Worm (Caenorhabditis elegans) whole organism, L1 larva: Measurements from ENCODE around the gene Y43F8C.5.
A peak's percentile ranks its signal among the peaks of the same experiment; 100 is the strongest.

ENCODE experiments used
- C16A3.4 ChIP-seq: fragments of 150-350 bp; optimal IDR thresholded peaks from 2 replicates; lab custom pipeline; 2014; ENCODE audit warnings: missing biosample characterization, missing genetic modification characterization
- C34B4.2 ChIP-seq: sonication (generic microtip); optimal IDR thresholded peaks from 2 replicates; lab custom pipeline; 2017; ENCODE audit warnings: mild to moderate bottlenecking, missing genetic modification characterization, missing compliant biosample characterization
- F16B12.6 ChIP-seq: fragments of 150-350 bp; optimal IDR thresholded peaks from 2 replicates; lab custom pipeline; 2014; ENCODE audit warnings: missing biosample characterization, missing genetic modification characterization
- Y116A8C.19 ChIP-seq: sonication (generic microtip); optimal IDR thresholded peaks from 2 replicates; lab custom pipeline; 2016; ENCODE audit warnings: missing compliant biosample characterization, missing genetic modification characterization, borderline replicate concordance
- ceh-8 ChIP-seq: fragments of 200-800 bp; sonication (Bioruptor generic); optimal IDR thresholded peaks from 2 replicates; lab custom pipeline; 2018; ENCODE audit warnings: mild to moderate bottlenecking, missing genetic modification characterization, moderate library complexity, missing compliant biosample characterization
- ceh-88 ChIP-seq: fragments of 200-800 bp; sonication (Bioruptor generic); IDR thresholded peaks from 2 replicates; pipeline ENCODE4 v1.3.6; 2022; ENCODE audit warnings: missing genetic modification characterization, missing compliant biosample characterization
- dsc-1 ChIP-seq: sonication (generic microtip); optimal IDR thresholded peaks from 2 replicates; lab custom pipeline; 2016; ENCODE audit warnings: mild to moderate bottlenecking, missing genetic modification characterization, missing compliant biosample characterization
- efl-1 ChIP-seq, 4 experiments: fragments of 150-350 bp; optimal IDR thresholded peaks in 3 of 4; peaks in 1 of 4; 1 replicate in 1 of 4; 2 replicates in 3 of 4; lab custom pipeline; 2014; ENCODE audit warnings: missing biosample characterization in 2 of 4, missing genetic modification characterization in 2 of 4, missing genetic modification reagents in 2 of 4
- efl-3 ChIP-seq: fragments of 200-800 bp; sonication (Bioruptor generic); optimal IDR thresholded peaks from 2 replicates; lab custom pipeline; 2018; ENCODE audit warnings: mild to moderate bottlenecking, missing genetic modification characterization, missing compliant biosample characterization
- elt-3 ChIP-seq, 6 experiments: fragments of 150-350 bp in 1 of 6; sonication (generic microtip); optimal IDR thresholded peaks; 2 replicates each; lab custom pipeline; 2017 to 2018; ENCODE audit warnings: missing biosample characterization in 6 of 6, missing genetic modification characterization in 6 of 6, inconsistent platforms in 1 of 6
- fkh-8 ChIP-seq: sonication (generic microtip); optimal IDR thresholded peaks from 2 replicates; lab custom pipeline; 2016; ENCODE audit warnings: mild to moderate bottlenecking, missing genetic modification characterization, missing compliant biosample characterization
- grh-1 ChIP-seq: fragments of 200-800 bp; sonication (Bioruptor generic); IDR thresholded peaks from 2 replicates; pipeline ENCODE4 v1.3.6; 2022; ENCODE audit warnings: missing genetic modification reagents, missing genetic modification characterization, missing compliant biosample characterization
- hlh-4 ChIP-seq: sonication (generic microtip); optimal IDR thresholded peaks from 2 replicates; lab custom pipeline; 2016; ENCODE audit warnings: mild to moderate bottlenecking, missing genetic modification characterization, missing compliant biosample characterization
- irx-1 ChIP-seq: sonication (generic microtip); optimal IDR thresholded peaks from 2 replicates; lab custom pipeline; 2016; ENCODE audit warnings: missing genetic modification characterization, missing compliant biosample characterization
- isw-1 ChIP-seq: fragments of 200-800 bp; sonication (Bioruptor generic); IDR thresholded peaks from 2 replicates; pipeline ENCODE4 v1.3.6; 2022; ENCODE audit warnings: missing genetic modification characterization, missing compliant biosample characterization
- lin-13 ChIP-seq: fragments of 150-350 bp; optimal IDR thresholded peaks from 2 replicates; lab custom pipeline; 2014; ENCODE audit warnings: missing biosample characterization, missing genetic modification reagents, missing genetic modification characterization
- lin-14 ChIP-seq: fragments of 200-800 bp; sonication (Bioruptor generic); optimal IDR thresholded peaks from 2 replicates; lab custom pipeline; 2018; ENCODE audit warnings: mild to moderate bottlenecking, missing genetic modification characterization, moderate library complexity, missing compliant biosample characterization
- mab-9 ChIP-seq: fragments of 200-800 bp; sonication (Bioruptor generic); IDR thresholded peaks from 2 replicates; pipeline ENCODE4 v1.3.6; 2022; ENCODE audit warnings: missing genetic modification reagents, missing genetic modification characterization, missing compliant biosample characterization
- mef-2 ChIP-seq: fragments of 150-350 bp; optimal IDR thresholded peaks from 2 replicates; lab custom pipeline; 2014; ENCODE audit warnings: missing biosample characterization, missing genetic modification characterization
- nhr-11 ChIP-seq: fragments of 150-350 bp; optimal IDR thresholded peaks from 2 replicates; lab custom pipeline; 2014; ENCODE audit warnings: missing biosample characterization, missing genetic modification characterization
- nhr-12 ChIP-seq: sonication (generic microtip); optimal IDR thresholded peaks from 2 replicates; lab custom pipeline; 2017; ENCODE audit warnings: missing biosample characterization, missing genetic modification characterization
- nhr-19 ChIP-seq: fragments of 200-800 bp; sonication (Bioruptor generic); conservative IDR thresholded peaks from 2 replicates; pipeline ENCODE4 v1.3.6; 2022; ENCODE audit warnings: missing genetic modification characterization, missing compliant biosample characterization
- nhr-237 ChIP-seq: fragments of 150-350 bp; optimal IDR thresholded peaks from 2 replicates; lab custom pipeline; 2014; ENCODE audit warnings: missing biosample characterization, missing genetic modification characterization
- nhr-76 ChIP-seq: sonication (generic microtip); optimal IDR thresholded peaks from 2 replicates; lab custom pipeline; 2017; ENCODE audit warnings: missing biosample characterization, missing genetic modification characterization
- pax-3 ChIP-seq: fragments of 200-800 bp; sonication (Bioruptor generic); optimal IDR thresholded peaks from 2 replicates; lab custom pipeline; 2018; ENCODE audit warnings: mild to moderate bottlenecking, missing genetic modification characterization, moderate library complexity, missing compliant biosample characterization
- snu-23 ChIP-seq: sonication (generic microtip); optimal IDR thresholded peaks from 2 replicates; lab custom pipeline; 2016; ENCODE audit warnings: missing genetic modification characterization, missing compliant biosample characterization
- sox-4 ChIP-seq: sonication (generic microtip); optimal IDR thresholded peaks from 2 replicates; lab custom pipeline; 2016; ENCODE audit warnings: missing genetic modification characterization, missing compliant biosample characterization
- sptf-1 ChIP-seq: fragments of 150-350 bp; optimal IDR thresholded peaks from 2 replicates; lab custom pipeline; 2014; ENCODE audit warnings: missing biosample characterization, missing genetic modification characterization
- swsn-7 ChIP-seq: sonication (generic microtip); optimal IDR thresholded peaks from 2 replicates; lab custom pipeline; 2016; ENCODE audit warnings: missing genetic modification characterization, missing compliant biosample characterization
- tlp-1 ChIP-seq: fragments of 150-350 bp; optimal IDR thresholded peaks from 2 replicates; lab custom pipeline; 2014; ENCODE audit warnings: missing biosample characterization, missing genetic modification characterization
- unc-130 ChIP-seq: fragments of 150-350 bp; optimal IDR thresholded peaks from 2 replicates; lab custom pipeline; 2017; ENCODE audit warnings: missing biosample characterization, missing genetic modification characterization, inconsistent platforms
- unc-86 ChIP-seq: sonication (generic microtip); optimal IDR thresholded peaks from 2 replicates; lab custom pipeline; 2016; ENCODE audit warnings: missing genetic modification characterization, missing compliant biosample characterization
- xbp-1 ChIP-seq: sonication (generic microtip); optimal IDR thresholded peaks from 2 replicates; lab custom pipeline; 2016; ENCODE audit warnings: missing genetic modification characterization, missing compliant biosample characterization
- zip-4 ChIP-seq: fragments of 200-800 bp; sonication (Bioruptor generic); optimal IDR thresholded peaks from 2 replicates; lab custom pipeline; 2018; ENCODE audit warnings: mild to moderate bottlenecking, missing genetic modification characterization, moderate library complexity, missing compliant biosample characterization

Y43F8C.5 gene

ce11 chrV:19630569-19630968 lies 1.9 kb downstream of the Y43F8C.5 start:
- no peak for TF ChIP-seq zip-4 (GFP tag; lab: Kevin White, UChicago)
- TF ChIP-seq grh-1 (GFP tag; lab: Robert Waterston, UW) = no peak
- TF ChIP-seq mef-2 (tag; lab: Kevin White, UChicago) = no peak
- no peak for TF ChIP-seq nhr-11
- no peak for TF ChIP-seq swsn-7 (tag; lab: Kevin White, UChicago)
- no peak for TF ChIP-seq elt-3 (tag; optimal IDR thresholded peaks at IDR 0.05; lab: Kevin White, UChicago)
- TF ChIP-seq tlp-1 = no peak
- TF ChIP-seq hlh-4 (tag; lab: Kevin White, UChicago) = no peak
- TF ChIP-seq C34B4.2 (tag; lab: Kevin White, UChicago) = no peak
- no peak for TF ChIP-seq xbp-1 (tag; lab: Kevin White, UChicago)
- no peak for TF ChIP-seq unc-130 (tag; lab: Kevin White, UChicago)
- no peak for TF ChIP-seq Y116A8C.19 (tag; lab: Kevin White, UChicago)
- no peak for TF ChIP-seq nhr-12 (tag; lab: Kevin White, UChicago)
- no peak for TF ChIP-seq nhr-237 (tag; lab: Kevin White, UChicago)
- TF ChIP-seq ceh-88 (GFP tag; lab: Robert Waterston, UW) = no peak
- TF ChIP-seq F16B12.6 = no peak
- no peak for TF ChIP-seq dsc-1
- TF ChIP-seq C16A3.4 = no peak
- no peak for TF ChIP-seq mab-9 (GFP tag; lab: Robert Waterston, UW)
- no peak for TF ChIP-seq sox-4 (tag; lab: Kevin White, UChicago)

ce11 chrV:19629973-19630372 lies 2.5 kb downstream of the Y43F8C.5 start:
- TF ChIP-seq sptf-1 (tag; lab: Kevin White, UChicago) (peak; percentile 19), lin-14 (GFP tag; lab: Kevin White, UChicago) (no peak)

ce11 chrV:19629544-19629943 lies 2.9 kb downstream of the Y43F8C.5 start:
- TF ChIP-seq pax-3 = no peak
- 0 out of 2 replicates have a peak, but pooled peaks have one; percentile 26 for TF ChIP-seq nhr-19 (GFP tag; lab: Robert Waterston, UW)
- no peak for TF ChIP-seq efl-1 (optimal IDR thresholded peaks at IDR 0.05; lab: Kevin White, UChicago)
- peak in 1 of 2 experiments; percentile 35 for TF ChIP-seq efl-1 (GFP tag; optimal IDR thresholded peaks at IDR 0.05 in 1 of 2; lab: Kevin White, UChicago)

ce11 chrV:19625719-19626118 lies 6.7 kb downstream of the Y43F8C.5 start:
- TF ChIP-seq unc-86 (no peak), efl-1 (optimal IDR thresholded peaks at IDR 0.05; lab: Kevin White, UChicago) (no peak), efl-1 (GFP tag; optimal IDR thresholded peaks at IDR 0.05 in 1 of 2; lab: Kevin White, UChicago) (peak in 1 of 2 experiments; percentile 19)
- TF ChIP-seq, all 84 proteins: peak for 1

- no peak for TF ChIP-seq fkh-8 (tag; lab: Kevin White, UChicago)
- no peak for TF ChIP-seq isw-1
- TF ChIP-seq efl-1 (optimal IDR thresholded peaks at IDR 0.05; lab: Kevin White, UChicago) = no peak
- TF ChIP-seq efl-1 (GFP tag; optimal IDR thresholded peaks at IDR 0.05 in 1 of 2; lab: Kevin White, UChicago) = no peak
- no peak for TF ChIP-seq nhr-76 (tag; lab: Kevin White, UChicago)
- TF ChIP-seq sptf-1 (tag; lab: Kevin White, UChicago) = no peak
- no peak for TF ChIP-seq ceh-8
- TF ChIP-seq lin-13 (GFP tag; lab: Kevin White, UChicago) = no peak
- TF ChIP-seq grh-1 (GFP tag; lab: Robert Waterston, UW) = no peak
- TF ChIP-seq snu-23 (GFP tag; lab: Kevin White, UChicago) = no peak
- no peak for TF ChIP-seq mab-9 (GFP tag; lab: Robert Waterston, UW)
- TF ChIP-seq efl-3 = no peak
- no peak for TF ChIP-seq irx-1 (tag; lab: Kevin White, UChicago)
- no peak for TF ChIP-seq nhr-19 (GFP tag; lab: Robert Waterston, UW)
Observed at ce11 chrV:19624749-19625148, 7.7 kb downstream of the Y43F8C.5 start, which contains the start of gene dyf-19. TSS of gene dyf-19 (plus strand) at chrV:19625049.
